Worm (Caenorhabditis elegans) whole organism, young adult: ENCODE results near the gene C48D1.9.
A peak's percentile ranks its signal among the peaks of the same experiment; 100 is the strongest.

ENCODE experiments used
- B0035.1 ChIP-seq: sonication (generic microtip); optimal IDR thresholded peaks from 2 replicates; lab custom pipeline; 2016; ENCODE audit warnings: missing genetic modification characterization, mild to moderate bottlenecking, missing compliant biosample characterization, missing genotype, missing genetic modification reagents
- C17E4.6 ChIP-seq: fragments of 200-800 bp; sonication (Bioruptor generic); IDR thresholded peaks from 2 replicates; pipeline ENCODE4 v1.3.6; 2022; ENCODE audit warnings: missing genetic modification reagents, missing genetic modification characterization, missing compliant biosample characterization
- F10E7.11 ChIP-seq: sonication (generic microtip); optimal IDR thresholded peaks from 2 replicates; lab custom pipeline; 2017; ENCODE audit warnings: mild to moderate bottlenecking, missing genetic modification characterization, moderate library complexity, missing compliant biosample characterization
- F23B12.7 ChIP-seq: sonication (generic microtip); optimal IDR thresholded peaks from 2 replicates; lab custom pipeline; 2017; ENCODE audit warnings: missing genetic modification characterization, mild to moderate bottlenecking, missing compliant biosample characterization, antibody characterized with exemption, moderate library complexity; ENCODE audit not compliant: insufficient read depth
- F33H1.4 ChIP-seq: fragments of 200-800 bp; sonication (Bioruptor generic); IDR thresholded peaks from 2 replicates; pipeline ENCODE4 v1.3.6; 2022; ENCODE audit warnings: missing genetic modification reagents, missing genetic modification characterization, missing compliant biosample characterization
- F52B5.7 ChIP-seq: sonication (generic microtip); optimal IDR thresholded peaks from 2 replicates; lab custom pipeline; 2016; ENCODE audit warnings: mild to moderate bottlenecking, missing genetic modification characterization, missing compliant biosample characterization
- F55B11.4 ChIP-seq: sonication (generic microtip); optimal IDR thresholded peaks from 2 replicates; lab custom pipeline; 2016; ENCODE audit warnings: missing compliant biosample characterization, missing genetic modification characterization, borderline replicate concordance; ENCODE audit not compliant: insufficient read depth
- F57C9.4 ChIP-seq: sonication (generic microtip); optimal IDR thresholded peaks from 2 replicates; lab custom pipeline; 2017; ENCODE audit warnings: mild to moderate bottlenecking, missing genetic modification characterization, missing compliant biosample characterization
- K12H6.12 ChIP-seq: fragments of 200-800 bp; sonication (Bioruptor generic); optimal IDR thresholded peaks from 2 replicates; lab custom pipeline; 2018; ENCODE audit warnings: mild to moderate bottlenecking, missing genetic modification characterization, missing compliant biosample characterization
- T07F8.4 ChIP-seq: sonication (generic microtip); optimal IDR thresholded peaks from 2 replicates; lab custom pipeline; 2016; ENCODE audit warnings: mild to moderate bottlenecking, missing genetic modification characterization, moderate library complexity, missing compliant biosample characterization
- Y56A3A.18 ChIP-seq: fragments of 200-800 bp; sonication (Bioruptor generic); IDR thresholded peaks from 2 replicates; pipeline ENCODE4 v1.3.6; 2022; ENCODE audit warnings: missing genetic modification reagents, missing genetic modification characterization, missing compliant biosample characterization
- akir-1 ChIP-seq: fragments of 200-800 bp; sonication (Bioruptor generic); optimal IDR thresholded peaks from 2 replicates; lab custom pipeline; 2018; ENCODE audit warnings: mild to moderate bottlenecking, missing genetic modification characterization, moderate library complexity, missing compliant biosample characterization
- aptf-2 ChIP-seq: fragments of 200-800 bp; sonication (Bioruptor generic); conservative IDR thresholded peaks from 2 replicates; pipeline ENCODE4 v1.3.6; 2022; ENCODE audit warnings: missing genetic modification reagents, missing genetic modification characterization, missing compliant biosample characterization
- atf-7 ChIP-seq: sonication (generic microtip); optimal IDR thresholded peaks from 2 replicates; lab custom pipeline; 2017; ENCODE audit warnings: mild to moderate bottlenecking, missing genetic modification characterization, missing compliant biosample characterization
- attf-5 ChIP-seq: fragments of 200-800 bp; sonication (Bioruptor generic); optimal IDR thresholded peaks from 2 replicates; lab custom pipeline; 2018; ENCODE audit warnings: mild to moderate bottlenecking, missing genetic modification characterization, missing compliant biosample characterization
- ceh-100 ChIP-seq: fragments of 200-800 bp; sonication (Bioruptor generic); IDR thresholded peaks from 2 replicates; pipeline ENCODE4 v1.3.6; 2022; ENCODE audit warnings: missing genetic modification reagents, missing genetic modification characterization, missing compliant biosample characterization
- dox-1 ChIP-seq: fragments of 200-800 bp; sonication (Bioruptor generic); IDR thresholded peaks from 2 replicates; pipeline ENCODE4 v1.3.6; 2022; ENCODE audit warnings: missing genetic modification reagents, missing genetic modification characterization, missing compliant biosample characterization
- dpff-1 ChIP-seq: sonication (generic microtip); optimal IDR thresholded peaks from 2 replicates; lab custom pipeline; 2017; ENCODE audit warnings: mild to moderate bottlenecking, missing genetic modification characterization, missing compliant biosample characterization
- ekl-4 ChIP-seq: fragments of 200-800 bp; sonication (Bioruptor generic); IDR thresholded peaks from 2 replicates; pipeline ENCODE4 v1.3.6; 2022; ENCODE audit warnings: missing genetic modification reagents, missing genetic modification characterization, missing compliant biosample characterization
- ets-4 ChIP-seq: fragments of 200-800 bp; sonication (Bioruptor generic); optimal IDR thresholded peaks from 2 replicates; lab custom pipeline; 2018; ENCODE audit warnings: mild to moderate bottlenecking, missing genetic modification characterization, missing compliant biosample characterization
- hmg-20 ChIP-seq: fragments of 200-800 bp; sonication (Bioruptor generic); IDR thresholded peaks from 2 replicates; pipeline ENCODE4 v1.3.6; 2022; ENCODE audit warnings: missing genetic modification reagents, missing genetic modification characterization, missing compliant biosample characterization
- let-526 ChIP-seq: fragments of 200-800 bp; sonication (Bioruptor generic); IDR thresholded peaks from 2 replicates; pipeline ENCODE4 v1.3.6; 2022; ENCODE audit warnings: missing genetic modification reagents, missing genetic modification characterization, missing compliant biosample characterization
- let-607 ChIP-seq, 2 experiments: fragments of 200-800 bp in 1 of 2; sonication (Bioruptor generic) in 1 of 2; sonication (generic microtip) in 1 of 2; optimal IDR thresholded peaks; 2 replicates each; lab custom pipeline; 2016 to 2018; ENCODE audit warnings: mild to moderate bottlenecking in 2 of 2, missing compliant biosample characterization in 2 of 2, missing genetic modification characterization in 2 of 2, moderate library complexity in 2 of 2, missing genotype in 1 of 2
- lin-26 ChIP-seq: fragments of 200-800 bp; sonication (Bioruptor generic); IDR thresholded peaks from 2 replicates; pipeline ENCODE4 v1.3.6; 2022; ENCODE audit warnings: missing genetic modification reagents, missing genetic modification characterization, missing compliant biosample characterization
- lin-40 ChIP-seq: sonication (generic microtip); optimal IDR thresholded peaks from 2 replicates; lab custom pipeline; 2016; ENCODE audit warnings: missing genetic modification characterization, mild to moderate bottlenecking, missing compliant biosample characterization, missing genotype, missing genetic modification reagents
- lir-1 ChIP-seq: fragments of 200-800 bp; sonication (Bioruptor generic); conservative IDR thresholded peaks from 2 replicates; pipeline ENCODE4 v1.3.6; 2022; ENCODE audit warnings: missing genetic modification reagents, missing genetic modification characterization, missing compliant biosample characterization
- madf-10 ChIP-seq: sonication (generic microtip); optimal IDR thresholded peaks from 2 replicates; lab custom pipeline; 2016; ENCODE audit warnings: mild to moderate bottlenecking, missing genetic modification characterization, missing compliant biosample characterization
- mxl-1 ChIP-seq: sonication (generic microtip); optimal IDR thresholded peaks from 2 replicates; lab custom pipeline; 2016; ENCODE audit warnings: missing genetic modification characterization, missing compliant biosample characterization
- nfya-2 ChIP-seq: fragments of 200-800 bp; sonication (Bioruptor generic); IDR thresholded peaks from 2 replicates; pipeline ENCODE4 v1.3.6; 2022; ENCODE audit warnings: missing genetic modification reagents, missing genetic modification characterization, missing compliant biosample characterization
- nhr-120 ChIP-seq: fragments of 200-800 bp; sonication (Bioruptor generic); IDR thresholded peaks from 2 replicates; pipeline ENCODE4 v1.3.6; 2022; ENCODE audit warnings: missing genetic modification characterization, missing compliant biosample characterization
- nhr-27 ChIP-seq: fragments of 200-800 bp; sonication (Bioruptor generic); optimal IDR thresholded peaks from 2 replicates; lab custom pipeline; 2018; ENCODE audit warnings: mild to moderate bottlenecking, missing genetic modification characterization, moderate library complexity, missing compliant biosample characterization
- nhr-80 ChIP-seq: sonication (generic microtip); optimal IDR thresholded peaks from 2 replicates; lab custom pipeline; 2016; ENCODE audit warnings: missing genetic modification characterization, missing compliant biosample characterization
- nhr-90 ChIP-seq: sonication (generic microtip); optimal IDR thresholded peaks from 2 replicates; lab custom pipeline; 2016; ENCODE audit warnings: missing genotype, mild to moderate bottlenecking, missing genetic modification characterization, missing compliant biosample characterization
- pha-4 ChIP-seq: fragments of 150-350 bp; sonication (generic microtip); optimal IDR thresholded peaks from 2 replicates; lab custom pipeline; 2014; ENCODE audit warnings: missing biosample characterization, missing genetic modification reagents, missing genetic modification characterization
- repo-1 ChIP-seq: sonication (generic microtip); optimal IDR thresholded peaks from 2 replicates; lab custom pipeline; 2017; ENCODE audit warnings: mild to moderate bottlenecking, missing genetic modification characterization, missing compliant biosample characterization
- tbp1 ChIP-seq: fragments of 200-800 bp; sonication (Bioruptor generic); optimal IDR thresholded peaks from 2 replicates; lab custom pipeline; 2018; ENCODE audit warnings: mild to moderate bottlenecking, missing genetic modification characterization, missing compliant biosample characterization
- tbx-9 ChIP-seq: sonication (generic microtip); optimal IDR thresholded peaks from 2 replicates; lab custom pipeline; 2016; ENCODE audit warnings: borderline replicate concordance, missing genetic modification characterization, inconsistent platforms, missing compliant biosample characterization
- tlf-1 ChIP-seq: fragments of 200-800 bp; sonication (Bioruptor generic); optimal IDR thresholded peaks from 2 replicates; lab custom pipeline; 2018; ENCODE audit warnings: mild to moderate bottlenecking, missing genetic modification characterization, missing compliant biosample characterization
- unc-62 ChIP-seq: fragments of 150-350 bp; optimal IDR thresholded peaks from 2 replicates; lab custom pipeline; 2014; ENCODE audit warnings: missing biosample characterization, missing genetic modification reagents, missing genetic modification characterization
- ztf-22 ChIP-seq: fragments of 200-800 bp; sonication (Bioruptor generic); optimal IDR thresholded peaks from 2 replicates; lab custom pipeline; 2018; ENCODE audit warnings: mild to moderate bottlenecking, missing genetic modification characterization, moderate library complexity, missing compliant biosample characterization
- ztf-26 ChIP-seq: sonication (generic microtip); optimal IDR thresholded peaks from 2 replicates; lab custom pipeline; 2017; ENCODE audit warnings: missing genetic modification characterization, missing compliant biosample characterization
- ztf-3 ChIP-seq: fragments of 200-800 bp; sonication (Bioruptor generic); optimal IDR thresholded peaks from 2 replicates; lab custom pipeline; 2018; ENCODE audit warnings: mild to moderate bottlenecking, missing genetic modification characterization, missing compliant biosample characterization
- ztf-6 ChIP-seq: fragments of 200-800 bp; sonication (Bioruptor generic); IDR thresholded peaks from 2 replicates; pipeline ENCODE4 v1.3.6; 2022; ENCODE audit warnings: missing genetic modification reagents, missing genetic modification characterization, missing compliant biosample characterization

C48D1.9 gene

ce11 chrIV:13209566-13209965 lies at the start of gene C48D1.9:
C48D1.9 (minus strand) TSS chrIV:13209666.
- TF ChIP-seq F52B5.7 (tag; lab: Kevin White, UChicago) (no peak), hmg-20 (no peak), lin-40 (no peak), lin-26 (GFP tag; lab: Robert Waterston, UW) (no peak), repo-1 (tag; lab: Kevin White, UChicago) (no peak), let-526 (GFP tag; lab: Robert Waterston, UW) (no peak), lir-1 (GFP tag; lab: Robert Waterston, UW) (no peak), ceh-100 (GFP tag; lab: Robert Waterston, UW) (no peak), nhr-120 (GFP tag; lab: Robert Waterston, UW) (no peak), akir-1 (GFP tag; lab: Kevin White, UChicago) (no peak), F23B12.7 (tag; lab: Kevin White, UChicago) (no peak), F33H1.4 (GFP tag; lab: Robert Waterston, UW) (no peak), aptf-2 (GFP tag; lab: Robert Waterston, UW) (no peak), C17E4.6 (GFP tag; lab: Robert Waterston, UW) (no peak), T07F8.4 (tag; lab: Kevin White, UChicago) (no peak), tbx-9 (tag; lab: Kevin White, UChicago) (no peak), F55B11.4 (tag; lab: Kevin White, UChicago) (no peak)

ce11 chrIV:13258872-13259271 lies 49.4 kb upstream of the C48D1.9 start, which contains the start of gene JC8.16:
JC8.16 (plus strand) TSS chrIV:13259172.
- TF ChIP-seq ztf-26 (tag; lab: Kevin White, UChicago) (no peak), nhr-120 (GFP tag; lab: Robert Waterston, UW) (no peak), nhr-90 (tag; lab: Kevin White, UChicago) (no peak), madf-10 (no peak), nfya-2 (no peak), ztf-3 (GFP tag; lab: Kevin White, UChicago) (no peak), dpff-1 (no peak), B0035.1 (no peak), nhr-80 (tag; lab: Kevin White, UChicago) (no peak)
- TF ChIP-seq, all 124 proteins: peak for 0

- TF ChIP-seq F57C9.4 (tag; lab: Kevin White, UChicago) (no peak), F10E7.11 (tag; lab: Kevin White, UChicago) (no peak), hmg-20 (no peak), mxl-1 (no peak)
- TF ChIP-seq, all 124 proteins: peak for 0
These were observed 46.4 kb upstream of the C48D1.9 start, which contains the start of gene bus-12 for ce11 chrIV:13255886-13256285. bus-12 (plus strand) TSS chrIV:13256186.

- peak; percentile 50 for TF ChIP-seq atf-7 (tag; lab: Kevin White, UChicago)
- TF ChIP-seq ekl-4 (GFP tag; lab: Robert Waterston, UW) = 0 out of 2 replicates have a peak, but pooled peaks have one; percentile 22
- no peak for TF ChIP-seq ztf-6 (GFP tag; lab: Robert Waterston, UW)
- peak; percentile 65 for TF ChIP-seq pha-4 (tag; lab: Kevin White, UChicago)
- peak; percentile 74 for TF ChIP-seq unc-62 (GFP tag; lab: Kevin White, UChicago)
- TF ChIP-seq lin-40 = peak; percentile 44
- peak; percentile 43 for TF ChIP-seq attf-5 (GFP tag; lab: Kevin White, UChicago)
- 0 out of 2 replicates have a peak, but pooled peaks have one; percentile 25 for TF ChIP-seq dox-1 (GFP tag; lab: Robert Waterston, UW)
- peak; percentile 5 for TF ChIP-seq nhr-90 (tag; lab: Kevin White, UChicago)
- TF ChIP-seq Y56A3A.18 = 0 out of 2 replicates have a peak, but pooled peaks have one; percentile 12
- TF ChIP-seq ets-4 (GFP tag; lab: Kevin White, UChicago) = peak; percentile 19
- TF ChIP-seq F33H1.4 (GFP tag; lab: Robert Waterston, UW) = no peak
- peak; percentile 36 for TF ChIP-seq madf-10
- peak; percentile 94 for TF ChIP-seq nhr-80 (tag; lab: Kevin White, UChicago)
- no peak for TF ChIP-seq K12H6.12 (tag; lab: Kevin White, UChicago)
- peak; percentile 28 to 58 for TF ChIP-seq let-607 (tag; optimal IDR thresholded peaks at IDR 0.05; lab: Kevin White, UChicago)
- TF ChIP-seq nhr-27 (tag; lab: Kevin White, UChicago) = no peak
- TF ChIP-seq tlf-1 (GFP tag; lab: Kevin White, UChicago) = peak; percentile 52
- TF ChIP-seq ztf-22 = peak; percentile 48
- peak; percentile 27 for TF ChIP-seq tbp1
These were observed 44.4 kb upstream of the C48D1.9 start, which contains the start of gene ttr-45 for ce11 chrIV:13253841-13254240. ttr-45 (plus strand) TSS chrIV:13254225.
